Worm (Caenorhabditis elegans) whole organism, young adult: ENCODE data around the gene Y54F10BM.3.

Source experiments
- F37B4.10 ChIP-seq: fragments of 200-800 bp; sonication (Bioruptor generic); IDR thresholded peaks from 2 replicates; pipeline ENCODE4 v1.3.6; 2022; ENCODE audit warnings: missing genetic modification characterization, missing compliant biosample characterization
- Y67H2A.10 ChIP-seq: fragments of 200-800 bp; sonication (Bioruptor generic); conservative IDR thresholded peaks from 2 replicates; pipeline ENCODE4 v1.3.6; 2022; ENCODE audit warnings: missing genetic modification reagents, missing genetic modification characterization, missing compliant biosample characterization
- Y79H2A.3 ChIP-seq: fragments of 200-800 bp; sonication (Bioruptor generic); conservative IDR thresholded peaks from 2 replicates; pipeline ENCODE4 v1.3.6; 2022; ENCODE audit warnings: missing genetic modification reagents, missing genetic modification characterization, missing compliant biosample characterization
- ceh-91 ChIP-seq: fragments of 200-800 bp; sonication (Bioruptor generic); IDR thresholded peaks from 2 replicates; pipeline ENCODE4 v1.3.6; 2022; ENCODE audit warnings: missing genetic modification reagents, missing genetic modification characterization, missing compliant biosample characterization
- dpff-1 ChIP-seq: sonication (generic microtip); optimal IDR thresholded peaks from 2 replicates; lab custom pipeline; 2017; ENCODE audit warnings: mild to moderate bottlenecking, missing genetic modification characterization, missing compliant biosample characterization
- nfya-1 ChIP-seq: sonication (generic microtip); optimal IDR thresholded peaks from 2 replicates; lab custom pipeline; 2017; ENCODE audit warnings: antibody characterized with exemption, missing compliant biosample characterization, missing genetic modification characterization, borderline replicate concordance; ENCODE audit not compliant: insufficient read depth
- snpc-4 ChIP-seq, 5 experiments: fragments of 150-350 bp in 1 of 5; sonication (generic microtip) in 4 of 5; optimal IDR thresholded peaks; 2 replicates each; lab custom pipeline; 2014 to 2018; ENCODE audit warnings: missing genetic modification characterization in 5 of 5, missing biosample characterization in 3 of 5, antibody characterized with exemption in 2 of 5, mild to moderate bottlenecking in 2 of 5, missing compliant biosample characterization in 2 of 5, missing genotype in 2 of 5, moderate library complexity in 2 of 5, missing genetic modification reagents in 1 of 5

DNA sequence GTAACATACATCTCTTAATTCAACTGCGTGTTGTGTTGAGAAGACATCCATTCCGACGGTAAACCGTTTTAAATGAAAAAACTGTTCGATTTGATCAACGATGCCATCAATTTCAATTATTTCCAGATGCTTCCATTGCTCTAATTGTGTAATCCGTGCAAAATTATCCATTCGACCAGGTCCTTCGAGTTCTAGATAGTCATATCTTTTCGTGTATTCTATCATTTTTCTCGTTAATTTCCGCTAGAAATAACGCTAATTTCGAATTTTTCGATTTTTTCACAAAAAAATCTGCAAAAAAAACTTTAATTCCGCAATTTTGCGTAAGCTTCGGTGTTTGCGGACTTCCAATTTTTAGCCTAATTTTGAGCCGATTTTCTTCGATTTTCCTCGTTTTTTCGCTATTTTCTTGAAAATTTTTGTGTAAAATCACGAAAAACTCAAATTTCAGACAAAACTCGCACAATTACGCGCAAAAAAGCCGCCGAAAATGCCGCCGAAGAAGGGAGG lies 32.2 kb downstream of the Y54F10BM.3 start, which contains the start of the genes fbxa-66 and iffb-1:
- no peak for TF ChIP-seq ceh-91
- TF ChIP-seq snpc-4 (GFP tag; optimal IDR thresholded peaks at IDR 0.05; lab: Kevin White, UChicago): no peak
- TF ChIP-seq snpc-4 (tag; optimal IDR thresholded peaks at IDR 0.05; lab: Kevin White, UChicago): no peak
- TF ChIP-seq Y67H2A.10 (GFP tag; lab: Robert Waterston, UW): no peak
- TF ChIP-seq dpff-1 (tag; lab: Kevin White, UChicago): no peak
- TF ChIP-seq Y79H2A.3 (GFP tag; lab: Robert Waterston, UW): no peak
- no peak for TF ChIP-seq nfya-1
- no peak for TF ChIP-seq F37B4.10 (GFP tag; lab: Robert Waterston, UW)
